Worm (Caenorhabditis elegans): ENCODE results near the gene C25E10.5.

ce11 chrV:9078815-9079525 lies 48.6 kb downstream of the C25E10.5 start:
- TF ChIP-seq pha-4 (tag; optimal IDR thresholded peaks at IDR 0.05), result no peak
- TF ChIP-seq ztf-11 (tag; optimal IDR thresholded peaks at IDR 0.05), result no peak
- TF ChIP-seq ces-1 (GFP tag; optimal IDR thresholded peaks at IDR 0.05), result no peak
